Fruit fly (Drosophila melanogaster) whole organism, adult: Measurements from ENCODE around the gene CG14015.

Experiments
- CG11617 ChIP-seq: fragments of 200-800 bp; sonication (Bioruptor generic); optimal IDR thresholded peaks from 2 replicates; lab custom pipeline; 2017; ENCODE audit warnings: mild to moderate bottlenecking, missing biosample characterization, missing genetic modification reagents, missing genetic modification characterization
- CG12768 ChIP-seq: fragments of 200-800 bp; sonication (Bioruptor generic); optimal IDR thresholded peaks from 2 replicates; lab custom pipeline; 2017; ENCODE audit warnings: missing biosample characterization, missing genetic modification characterization, mild to moderate bottlenecking, moderate library complexity, missing genetic modification reagents
- CG14711 ChIP-seq: fragments of 200-800 bp; sonication (Bioruptor generic); optimal IDR thresholded peaks from 2 replicates; lab custom pipeline; 2018; ENCODE audit warnings: missing biosample characterization, mild to moderate bottlenecking, missing genetic modification characterization, moderate library complexity
- CG1620 ChIP-seq: fragments of 200-800 bp; sonication (Bioruptor generic); optimal IDR thresholded peaks from 2 replicates; lab custom pipeline; 2016; ENCODE audit warnings: missing biosample characterization, missing genetic modification characterization
- CG33017 ChIP-seq: fragments of 200-800 bp; sonication (Bioruptor generic); optimal IDR thresholded peaks from 2 replicates; lab custom pipeline; 2018; ENCODE audit warnings: missing biosample characterization, mild to moderate bottlenecking, missing genetic modification characterization, moderate library complexity
- CG5204 ChIP-seq: fragments of 200-800 bp; sonication (Bioruptor generic); optimal IDR thresholded peaks from 2 replicates; lab custom pipeline; 2016; ENCODE audit warnings: missing biosample characterization, missing genetic modification characterization
- CG7045 ChIP-seq: fragments of 200-800 bp; sonication (Bioruptor generic); optimal IDR thresholded peaks from 2 replicates; lab custom pipeline; 2017; ENCODE audit warnings: missing biosample characterization, mild to moderate bottlenecking, missing genetic modification characterization
- CG7101 ChIP-seq: fragments of 200-800 bp; sonication (Bioruptor generic); optimal IDR thresholded peaks from 2 replicates; lab custom pipeline; 2018; ENCODE audit warnings: missing biosample characterization, mild to moderate bottlenecking, missing genetic modification characterization, moderate library complexity
- Clk ChIP-seq: fragments of 200-800 bp; sonication (Bioruptor generic); optimal IDR thresholded peaks from 2 replicates; lab custom pipeline; 2017; ENCODE audit warnings: missing biosample characterization, missing genetic modification characterization
- Crg-1 ChIP-seq: fragments of 200-800 bp; sonication (Bioruptor generic); optimal IDR thresholded peaks from 2 replicates; lab custom pipeline; 2016; ENCODE audit warnings: missing biosample characterization, missing genetic modification characterization
- Hr96 ChIP-seq: fragments of 200-800 bp; sonication (Bioruptor generic); optimal IDR thresholded peaks from 2 replicates; lab custom pipeline; 2016; ENCODE audit warnings: missing biosample characterization, missing genetic modification characterization
- Mnt ChIP-seq: fragments of 200-800 bp; sonication (Bioruptor generic); optimal IDR thresholded peaks from 2 replicates; lab custom pipeline; 2016; ENCODE audit warnings: missing biosample characterization, mild to moderate bottlenecking, missing genetic modification characterization
- bab1 ChIP-seq: fragments of 200-800 bp; sonication (Bioruptor generic); optimal IDR thresholded peaks from 3 replicates; lab custom pipeline; 2019; ENCODE audit warnings: missing biosample characterization, mild to moderate bottlenecking, missing genetic modification characterization, moderate library complexity
- cic ChIP-seq: fragments of 200-800 bp; sonication (Bioruptor generic); optimal IDR thresholded peaks from 2 replicates; lab custom pipeline; 2017; ENCODE audit warnings: missing biosample characterization, mild to moderate bottlenecking, missing genetic modification characterization, moderate library complexity
- cnc ChIP-seq, 2 experiments: fragments of >200 bp; optimal IDR thresholded peaks; 2 replicates each; lab custom pipeline; 2017
- kay ChIP-seq: fragments of 200-800 bp; sonication (Bioruptor generic); peaks from one replicate; lab custom pipeline; 2016; ENCODE audit warnings: missing biosample characterization, missing genetic modification characterization, borderline replicate concordance
- ovo ChIP-seq: fragments of 200-800 bp; sonication (Bioruptor generic); optimal IDR thresholded peaks from 2 replicates; lab custom pipeline; 2016; ENCODE audit warnings: missing biosample characterization, missing genetic modification characterization
- pad ChIP-seq: fragments of 200-800 bp; sonication (Bioruptor generic); optimal IDR thresholded peaks from 3 replicates; lab custom pipeline; 2017; ENCODE audit warnings: missing biosample characterization, missing genetic modification characterization, mild to moderate bottlenecking, moderate library complexity, missing genetic modification reagents
- tj ChIP-seq: fragments of 200-800 bp; sonication (Bioruptor generic); optimal IDR thresholded peaks from 3 replicates; lab custom pipeline; 2017; ENCODE audit warnings: missing biosample characterization, mild to moderate bottlenecking, missing genetic modification characterization, moderate library complexity
- toe ChIP-seq: fragments of 200-800 bp; sonication (Bioruptor generic); optimal IDR thresholded peaks from 2 replicates; lab custom pipeline; 2016; ENCODE audit warnings: missing biosample characterization, missing genetic modification characterization

The CG14015 gene

DNA sequence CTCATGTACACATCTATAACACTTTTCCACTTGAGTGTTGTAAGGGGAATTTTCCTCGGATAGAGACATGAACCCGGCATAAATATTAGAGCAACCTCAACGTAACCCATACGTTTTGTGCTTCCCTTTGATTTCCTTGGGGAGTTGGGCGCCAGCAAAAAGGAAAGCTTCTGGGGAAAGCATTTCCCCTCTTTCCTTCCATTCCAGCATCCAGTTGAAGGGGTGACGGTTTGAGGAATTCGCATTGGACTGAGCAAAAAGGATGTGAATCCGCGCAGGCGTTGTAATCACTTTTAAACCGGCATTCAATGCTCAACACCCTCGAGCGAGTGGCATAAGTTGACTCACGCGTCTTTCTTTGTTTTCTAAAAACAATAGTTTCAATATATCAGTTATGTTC lies 24.1 kb downstream of the CG14015 start:
- TF ChIP-seq CG5204 (no peak), Mnt (GFP tag; lab: Kevin White, UChicago) (no peak), Clk (GFP tag; lab: Kevin White, UChicago) (no peak), pad (GFP tag; lab: Kevin White, UChicago) (no peak), CG12768 (no peak), tj (no peak), kay (GFP tag; lab: Kevin White, UChicago) (no peak), ovo (GFP tag; lab: Kevin White, UChicago) (no peak)

DNA sequence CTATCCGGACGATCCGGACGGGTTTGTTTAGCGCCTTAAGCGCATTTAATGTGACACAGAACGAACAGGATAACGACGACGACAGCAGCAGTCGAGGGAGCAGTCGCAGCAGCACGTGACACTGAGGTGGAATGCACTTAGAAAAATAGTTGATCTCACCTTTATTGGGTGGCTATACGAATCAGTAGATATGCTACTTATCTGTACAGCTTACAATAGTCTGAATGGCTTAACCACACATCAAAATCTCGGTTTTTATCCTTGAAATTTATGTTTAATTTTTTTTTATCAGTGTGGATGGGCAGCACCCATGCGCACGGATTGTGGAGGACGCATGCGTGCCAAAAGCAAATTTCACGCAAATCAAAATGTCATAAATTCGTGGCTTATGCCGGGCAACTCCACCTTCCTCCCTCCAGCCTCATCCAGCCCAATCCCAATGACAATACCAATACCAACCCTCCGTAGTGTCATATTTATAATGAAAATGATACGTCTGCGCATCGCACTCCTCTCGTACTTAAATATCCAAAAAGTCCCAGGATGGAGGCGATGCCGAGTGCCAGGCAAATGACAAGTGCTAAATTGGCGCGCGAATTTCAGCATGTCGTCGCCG lies 31.1 kb downstream of the CG14015 start:
- TF ChIP-seq Hr96 (GFP tag; lab: Kevin White, UChicago), result no peak
- no peak for TF ChIP-seq ovo (GFP tag; lab: Kevin White, UChicago)

DNA sequence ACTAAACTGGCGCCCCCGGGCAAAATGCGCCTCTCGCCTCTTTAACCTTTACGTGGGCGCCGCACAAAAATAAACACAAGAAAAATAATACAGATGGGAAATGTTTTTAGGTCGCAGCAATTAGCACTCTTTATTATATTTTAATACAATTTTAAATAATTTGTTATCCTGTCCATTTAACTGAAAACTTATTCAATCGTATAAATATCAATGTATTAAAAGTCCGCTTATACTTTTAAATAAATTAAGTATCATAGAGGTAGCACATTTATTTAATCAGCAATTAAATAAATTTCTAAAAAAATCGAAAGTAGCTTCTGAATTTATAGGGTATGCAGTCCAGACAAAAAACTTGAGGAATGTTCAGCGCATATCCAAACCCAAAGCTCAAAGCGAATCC lies 31.9 kb downstream of the CG14015 start:
- TF ChIP-seq CG7045 (no peak), Mnt (GFP tag; lab: Kevin White, UChicago) (no peak), Clk (GFP tag; lab: Kevin White, UChicago) (no peak), CG5204 (no peak), ovo (GFP tag; lab: Kevin White, UChicago) (no peak), cnc (optimal IDR thresholded peaks at IDR 0.05; lab: Kevin White, UChicago) (no peak), CG14711 (tag; lab: Kevin White, UChicago) (no peak), toe (GFP tag; lab: Kevin White, UChicago) (no peak), Hr96 (GFP tag; lab: Kevin White, UChicago) (no peak), CG12768 (no peak), cic (no peak), bab1 (GFP tag; lab: Kevin White, UChicago) (no peak)

DNA sequence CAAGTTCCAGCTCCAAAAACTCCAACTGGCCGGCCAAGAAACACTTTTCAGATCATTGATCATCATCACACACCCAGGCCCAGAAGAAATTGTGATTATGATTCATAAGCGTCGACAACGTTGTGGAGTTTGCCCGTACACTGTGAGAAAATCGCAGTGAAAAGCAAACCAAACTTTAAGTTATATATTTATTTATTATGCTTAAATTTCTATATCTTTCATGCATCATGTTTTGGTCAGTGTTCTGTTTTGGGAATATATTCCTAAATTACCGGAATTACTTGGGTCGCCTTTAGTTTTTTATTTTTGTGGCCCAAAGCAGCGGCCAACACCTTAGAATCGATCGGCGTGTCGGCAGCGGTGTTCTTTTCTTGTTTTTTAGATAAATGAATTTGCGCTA lies 33.9 kb downstream of the CG14015 start:
- no peak for TF ChIP-seq CG14711 (tag; lab: Kevin White, UChicago)
- no peak for TF ChIP-seq CG7045
- no peak for TF ChIP-seq cic
- TF ChIP-seq cnc (optimal IDR thresholded peaks at IDR 0.05; lab: Kevin White, UChicago), result no peak

DNA sequence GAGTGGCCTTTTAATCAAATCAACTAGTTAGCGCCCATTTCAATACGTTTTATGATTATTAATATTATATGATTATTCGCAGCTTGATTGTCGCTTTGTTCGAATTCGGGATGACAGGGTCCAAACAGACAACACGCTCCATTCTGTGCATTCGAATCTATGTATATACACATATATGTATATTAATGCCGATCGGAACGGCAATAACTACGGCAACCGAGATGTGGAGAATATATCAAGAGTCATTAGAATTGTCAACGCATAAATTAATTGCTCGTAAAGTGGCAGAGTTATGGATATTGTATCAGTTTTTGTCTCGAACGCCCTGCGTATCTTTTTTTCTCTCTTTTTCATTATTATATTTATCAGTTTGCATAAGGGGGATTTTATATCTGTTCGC lies 36.1 kb downstream of the CG14015 start:
- TF ChIP-seq CG5204 (no peak), Crg-1 (GFP tag; lab: Kevin White, UChicago) (no peak), bab1 (GFP tag; lab: Kevin White, UChicago) (no peak), CG33017 (tag; lab: Kevin White, UChicago) (no peak)

DNA sequence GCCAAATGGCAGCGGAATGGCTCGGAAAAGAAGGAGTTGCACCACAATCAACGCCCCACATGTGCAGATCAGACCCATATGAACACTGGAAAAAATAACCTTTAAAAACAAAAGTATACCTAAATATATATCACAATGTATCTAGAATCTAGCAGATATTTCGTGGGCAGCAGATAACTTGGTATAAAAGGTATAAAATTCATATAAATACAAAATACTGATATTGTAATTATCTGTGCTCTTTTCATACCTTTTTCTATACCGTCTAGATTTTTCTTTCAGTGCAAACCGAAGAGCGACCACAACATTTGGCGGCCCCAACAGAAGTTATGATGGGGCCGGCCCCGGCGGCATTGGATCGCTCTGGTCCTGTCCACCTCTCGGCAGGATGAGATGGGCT lies 37.7 kb downstream of the CG14015 start:
- TF ChIP-seq CG7101 (no peak), CG33017 (tag; lab: Kevin White, UChicago) (no peak), toe (GFP tag; lab: Kevin White, UChicago) (no peak), Clk (GFP tag; lab: Kevin White, UChicago) (no peak), CG14711 (tag; lab: Kevin White, UChicago) (no peak), CG5204 (no peak), pad (GFP tag; lab: Kevin White, UChicago) (no peak), CG12768 (no peak), tj (no peak), ovo (GFP tag; lab: Kevin White, UChicago) (no peak), CG1620 (GFP tag; lab: Kevin White, UChicago) (no peak), Crg-1 (GFP tag; lab: Kevin White, UChicago) (no peak), cnc (optimal IDR thresholded peaks at IDR 0.05; lab: Kevin White, UChicago) (no peak), Mnt (GFP tag; lab: Kevin White, UChicago) (no peak), CG11617 (no peak), bab1 (GFP tag; lab: Kevin White, UChicago) (no peak), CG7045 (no peak)

DNA sequence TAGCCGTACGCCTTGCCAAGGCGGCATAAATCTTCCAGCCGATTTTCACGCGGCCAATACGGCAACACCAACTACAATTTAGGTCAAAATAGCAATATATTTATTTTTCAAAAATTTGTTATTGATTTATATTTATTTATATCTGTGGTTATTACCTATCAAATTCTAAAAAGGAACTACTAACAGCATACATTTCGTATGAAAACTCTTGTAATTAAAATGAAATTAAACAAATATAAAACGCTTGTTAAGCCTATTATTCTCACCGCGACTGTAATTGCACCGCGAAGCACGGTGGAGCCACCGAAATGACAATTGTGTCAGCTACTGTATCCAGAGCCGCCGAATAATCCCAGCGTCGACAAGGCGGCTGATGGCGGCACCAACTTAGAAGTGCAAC lies 39.5 kb downstream of the CG14015 start:
- no peak for TF ChIP-seq Crg-1 (GFP tag; lab: Kevin White, UChicago)

DNA sequence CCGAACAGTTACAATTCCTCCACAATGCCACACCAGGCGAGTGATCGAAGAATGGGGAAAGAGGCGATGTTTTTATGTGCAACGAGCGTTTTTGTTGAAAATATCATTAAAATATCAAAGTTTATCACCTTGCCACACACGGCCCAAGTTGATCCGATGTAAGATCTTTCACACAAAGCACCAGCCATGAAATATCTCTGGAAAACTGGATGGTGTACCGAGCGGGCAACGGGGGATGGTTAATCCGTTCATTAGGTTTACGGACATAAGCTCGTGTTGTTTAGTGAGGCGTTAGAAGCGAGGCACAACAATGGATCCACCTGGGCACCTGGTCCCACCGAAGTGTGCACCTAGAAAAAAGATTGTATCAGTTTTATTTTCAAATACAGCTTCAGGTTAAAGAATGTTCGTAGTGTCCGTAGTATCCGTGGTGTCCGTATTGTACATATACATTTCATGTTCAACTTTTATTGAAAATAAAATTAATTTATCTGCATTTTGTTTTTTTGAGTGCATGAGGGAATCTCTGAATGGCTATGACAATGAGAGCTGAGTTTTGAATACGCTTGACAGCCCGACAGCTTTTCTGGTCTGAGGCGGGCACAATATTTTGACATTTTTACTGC lies 42.4 kb downstream of the CG14015 start:
- no peak for TF ChIP-seq CG7045
- no peak for TF ChIP-seq cic
- no peak for TF ChIP-seq pad (GFP tag; lab: Kevin White, UChicago)
- no peak for TF ChIP-seq cnc (optimal IDR thresholded peaks at IDR 0.05; lab: Kevin White, UChicago)
- no peak for TF ChIP-seq bab1 (GFP tag; lab: Kevin White, UChicago)
- TF ChIP-seq Hr96 (GFP tag; lab: Kevin White, UChicago), result no peak
- no peak for TF ChIP-seq ovo (GFP tag; lab: Kevin White, UChicago)
- no peak for TF ChIP-seq Clk (GFP tag; lab: Kevin White, UChicago)
- no peak for TF ChIP-seq Mnt (GFP tag; lab: Kevin White, UChicago)
- TF ChIP-seq CG7101, result no peak
